Fruit fly (Drosophila melanogaster) whole organism, embryonic: ENCODE data around the gene TbCMF46.

Experiments used
- Awh ChIP-seq: fragments of 200-800 bp; sonication (Bioruptor generic); IDR thresholded peaks from 2 replicates; pipeline ENCODE4, ENCODE4 v1.3.6; 2022; ENCODE audit warnings: missing biosample characterization, missing genetic modification characterization
- C15 ChIP-seq: fragments of 200-800 bp; sonication (Bioruptor generic); IDR thresholded peaks from 3 replicates; pipeline ENCODE4 v1.3.6; 2022; ENCODE audit warnings: missing biosample characterization, missing genetic modification characterization
- CG12104 ChIP-seq: fragments of 200-800 bp; sonication (Bioruptor generic); optimal IDR thresholded peaks from 3 replicates; lab custom pipeline; 2016; ENCODE audit warnings: missing biosample characterization, missing genetic modification characterization
- CG13624 ChIP-seq: fragments of 200-800 bp; sonication (Bioruptor generic); optimal IDR thresholded peaks from 2 replicates; lab custom pipeline; 2016; ENCODE audit warnings: missing biosample characterization, missing genetic modification characterization
- CG1529 ChIP-seq: fragments of 200-800 bp; sonication (Bioruptor generic); optimal IDR thresholded peaks from 3 replicates; lab custom pipeline; 2018; ENCODE audit warnings: missing biosample characterization, missing genetic modification characterization
- CG15479 ChIP-seq: fragments of 200-800 bp; sonication (Bioruptor generic); optimal IDR thresholded peaks from 3 replicates; lab custom pipeline; 2019; ENCODE audit warnings: missing biosample characterization, mild to moderate bottlenecking, missing genetic modification characterization, moderate library complexity
- CG15514 ChIP-seq: fragments of 200-800 bp; sonication (Bioruptor generic); optimal IDR thresholded peaks from 3 replicates; lab custom pipeline; 2017; ENCODE audit warnings: missing biosample characterization, missing genetic modification characterization, mild to moderate bottlenecking, moderate library complexity, missing genetic modification reagents
- CG17359 ChIP-seq: fragments of 200-800 bp; sonication (Bioruptor generic); optimal IDR thresholded peaks from 3 replicates; lab custom pipeline; 2018; ENCODE audit warnings: missing biosample characterization, mild to moderate bottlenecking, missing genetic modification characterization, moderate library complexity
- CG17802 ChIP-seq: fragments of 200-800 bp; sonication (Bioruptor generic); optimal IDR thresholded peaks from 2 replicates; lab custom pipeline; 2018; ENCODE audit warnings: missing biosample characterization, mild to moderate bottlenecking, missing genetic modification characterization, moderate library complexity
- CG17912 ChIP-seq: fragments of 200-800 bp; sonication (Bioruptor generic); optimal IDR thresholded peaks from 2 replicates; lab custom pipeline; 2018; ENCODE audit warnings: missing biosample characterization, mild to moderate bottlenecking, missing genetic modification characterization
- CG2712 ChIP-seq: fragments of 200-800 bp; optimal IDR thresholded peaks from 3 replicates; lab custom pipeline; 2019; ENCODE audit warnings: missing biosample characterization, mild to moderate bottlenecking, missing genetic modification characterization, moderate library complexity
- CG32767 ChIP-seq: fragments of 200-800 bp; sonication (Bioruptor generic); IDR thresholded peaks from 2 replicates; pipeline ENCODE4 v1.3.6; 2022; ENCODE audit warnings: missing biosample characterization, missing genetic modification characterization
- CG33213 ChIP-seq: fragments of 200-800 bp; sonication (Bioruptor generic); optimal IDR thresholded peaks from 3 replicates; lab custom pipeline; 2016; ENCODE audit warnings: missing biosample characterization, missing genetic modification characterization
- CG43689 ChIP-seq: fragments of 200-800 bp; sonication (Bioruptor generic); IDR thresholded peaks from 2 replicates; pipeline ENCODE4 v1.3.6; 2022; ENCODE audit warnings: missing biosample characterization, missing genetic modification characterization
- CG7372 ChIP-seq: fragments of 200-800 bp; sonication (Bioruptor generic); IDR thresholded peaks from 2 replicates; pipeline ENCODE4 v1.3.6; 2022; ENCODE audit warnings: missing biosample characterization, missing genetic modification characterization
- CG9797 ChIP-seq: fragments of 200-800 bp; sonication (Bioruptor generic); optimal IDR thresholded peaks from 3 replicates; lab custom pipeline; 2018; ENCODE audit warnings: missing biosample characterization, mild to moderate bottlenecking, missing genetic modification characterization
- CkIIα-i1 ChIP-seq: fragments of 200-800 bp; sonication (Bioruptor generic); IDR thresholded peaks from 2 replicates; pipeline ENCODE4 v1.3.6; 2022; ENCODE audit warnings: missing biosample characterization, missing genetic modification characterization
- D ChIP-seq, 2 experiments: fragments of 200-800 bp in 1 of 2; fragments of >200 bp in 1 of 2; sonication (Bioruptor generic) in 1 of 2; optimal IDR thresholded peaks; 2 replicates in 1 of 2; 3 replicates in 1 of 2; lab custom pipeline; 2017; ENCODE audit warnings: mild to moderate bottlenecking in 1 of 2, missing biosample characterization in 1 of 2, missing genetic modification characterization in 1 of 2, missing genetic modification reagents in 1 of 2
- Dfd ChIP-seq, 2 experiments: fragments of >200 bp; optimal IDR thresholded peaks; 2 replicates each; lab custom pipeline; 2017; ENCODE audit warnings: missing biosample characterization in 2 of 2, missing genetic modification characterization in 2 of 2
- Ets97D ChIP-seq: fragments of 200-800 bp; sonication (Bioruptor generic); optimal IDR thresholded peaks from 3 replicates; lab custom pipeline; 2016; ENCODE audit warnings: missing biosample characterization, missing genetic modification characterization
- Gsc ChIP-seq: fragments of 200-800 bp; sonication (Bioruptor generic); IDR thresholded peaks from 2 replicates; pipeline ENCODE4 v1.3.6; 2022; ENCODE audit warnings: missing biosample characterization, missing genetic modification characterization
- HLHmδ ChIP-seq: fragments of 200-800 bp; sonication (Bioruptor generic); optimal IDR thresholded peaks from 2 replicates; lab custom pipeline; 2018; ENCODE audit warnings: missing biosample characterization, mild to moderate bottlenecking, missing genetic modification characterization, moderate library complexity
- Hsf ChIP-seq: fragments of 200-800 bp; sonication (Bioruptor generic); optimal IDR thresholded peaks from 3 replicates; lab custom pipeline; 2016; ENCODE audit warnings: missing biosample characterization, missing genetic modification characterization
- MBD-R2 ChIP-seq: fragments of 200-800 bp; sonication (Bioruptor generic); IDR thresholded peaks from 2 replicates; pipeline ENCODE4 v1.3.6; 2022; ENCODE audit warnings: missing biosample characterization, missing genetic modification characterization
- Max ChIP-seq: fragments of 200-800 bp; sonication (Bioruptor generic); optimal IDR thresholded peaks from 2 replicates; lab custom pipeline; 2016; ENCODE audit warnings: missing biosample characterization, mild to moderate bottlenecking, missing genetic modification characterization
- Meics ChIP-seq: fragments of 200-800 bp; sonication (Bioruptor generic); optimal IDR thresholded peaks from 2 replicates; lab custom pipeline; 2017; ENCODE audit warnings: missing biosample characterization, mild to moderate bottlenecking, missing genetic modification characterization
- Six4 ChIP-seq: fragments of 200-800 bp; sonication (Bioruptor generic); optimal IDR thresholded peaks from 2 replicates; lab custom pipeline; 2016; ENCODE audit warnings: missing biosample characterization, missing genetic modification characterization
- Stat92E ChIP-seq, 3 experiments: fragments of >200 bp in 2 of 3; fragments of 200-800 bp in 1 of 3; sonication (Bioruptor generic) in 1 of 3; optimal IDR thresholded peaks; 2 replicates each; lab custom pipeline; 2017 to 2019; ENCODE audit warnings: missing biosample characterization in 3 of 3, missing genetic modification characterization in 3 of 3, mild to moderate bottlenecking in 1 of 3, moderate library complexity in 1 of 3
- Xrp1 ChIP-seq: fragments of 200-800 bp; sonication (Bioruptor generic); IDR thresholded peaks from 2 replicates; pipeline ENCODE4 v1.3.6; 2022; ENCODE audit warnings: missing biosample characterization, missing genetic modification characterization
- bab2 ChIP-seq: fragments of 200-800 bp; sonication (Bioruptor generic); optimal IDR thresholded peaks from 2 replicates; lab custom pipeline; 2016; ENCODE audit warnings: missing biosample characterization, missing genetic modification characterization
- bigmax ChIP-seq: fragments of 200-800 bp; sonication (Bioruptor generic); optimal IDR thresholded peaks from 2 replicates; lab custom pipeline; 2018; ENCODE audit warnings: missing biosample characterization, mild to moderate bottlenecking, missing genetic modification characterization
- chinmo ChIP-seq: fragments of 200-800 bp; sonication (Bioruptor generic); IDR thresholded peaks from 4 replicates; pipeline ENCODE4 v1.3.6; 2022; ENCODE audit warnings: missing biosample characterization, missing genetic modification characterization; ENCODE audit not compliant: partially characterized antibody
- chm ChIP-seq: fragments of 200-800 bp; sonication (Bioruptor generic); IDR thresholded peaks from 2 replicates; pipeline ENCODE4 v1.3.6; 2022; ENCODE audit warnings: missing biosample characterization, missing genetic modification characterization
- cwo ChIP-seq: fragments of 200-800 bp; sonication (Bioruptor generic); optimal IDR thresholded peaks from 3 replicates; lab custom pipeline; 2017; ENCODE audit warnings: missing biosample characterization, missing genetic modification characterization, mild to moderate bottlenecking, moderate library complexity, missing genetic modification reagents
- dm ChIP-seq: fragments of 200-800 bp; sonication (Bioruptor generic); optimal IDR thresholded peaks from 3 replicates; lab custom pipeline; 2016; ENCODE audit warnings: missing biosample characterization, missing genetic modification characterization
- gce ChIP-seq: fragments of 200-800 bp; sonication (Bioruptor generic); IDR thresholded peaks from 3 replicates; pipeline ENCODE4 v1.3.6; 2022; ENCODE audit warnings: missing biosample characterization, missing genetic modification characterization
- gro ChIP-seq: fragments of 200-800 bp; sonication (Bioruptor generic); optimal IDR thresholded peaks from 2 replicates; lab custom pipeline; 2016; ENCODE audit warnings: missing biosample characterization, missing genetic modification characterization
- ham ChIP-seq: fragments of 200-800 bp; sonication (Bioruptor generic); IDR thresholded peaks from 2 replicates; pipeline ENCODE4 v1.3.6; 2022; ENCODE audit warnings: missing biosample characterization, missing genetic modification characterization
- hth ChIP-seq: fragments of >200 bp; optimal IDR thresholded peaks from 2 replicates; lab custom pipeline; 2017; ENCODE audit warnings: inconsistent platforms
- lab ChIP-seq: fragments of 200-800 bp; sonication (Bioruptor generic); optimal IDR thresholded peaks from 3 replicates; lab custom pipeline; 2017; ENCODE audit warnings: missing biosample characterization, missing genetic modification characterization, mild to moderate bottlenecking, moderate library complexity, missing genetic modification reagents
- lov ChIP-seq, 2 experiments: fragments of 200-800 bp in 1 of 2; fragments of >200 bp in 1 of 2; sonication (Bioruptor generic) in 1 of 2; IDR thresholded peaks in 1 of 2; optimal IDR thresholded peaks in 1 of 2; 2 replicates in 1 of 2; 3 replicates in 1 of 2; pipeline versions ENCODE4 v1.3.6 to Lab custom; 2017 to 2022; ENCODE audit warnings: missing biosample characterization in 1 of 2, missing genetic modification characterization in 1 of 2
- pho ChIP-seq: fragments of 200-800 bp; sonication (Bioruptor generic); optimal IDR thresholded peaks from 2 replicates; lab custom pipeline; 2016; ENCODE audit warnings: missing biosample characterization, missing genetic modification characterization
- sens ChIP-seq: fragments of 200-800 bp; sonication (Bioruptor generic); peaks from one replicate; lab custom pipeline; 2016; ENCODE audit warnings: missing biosample characterization, missing genetic modification characterization
- slbo ChIP-seq: fragments of 200-800 bp; sonication (Bioruptor generic); IDR thresholded peaks from 2 replicates; pipeline ENCODE4 v1.3.6; 2022; ENCODE audit warnings: missing biosample characterization, missing genetic modification characterization
- sob ChIP-seq: fragments of 200-800 bp; sonication (Bioruptor generic); IDR thresholded peaks from 2 replicates; pipeline ENCODE4 v1.3.6; 2022; ENCODE audit warnings: missing biosample characterization, missing genetic modification characterization
- ssp ChIP-seq: fragments of 200-800 bp; sonication (Bioruptor generic); IDR thresholded peaks from 2 replicates; pipeline ENCODE4 v1.3.6; 2022; ENCODE audit warnings: missing biosample characterization, missing genetic modification characterization
- tgo ChIP-seq: fragments of 200-800 bp; sonication (Bioruptor generic); IDR thresholded peaks from 3 replicates; pipeline ENCODE4 v1.3.6; 2022; ENCODE audit warnings: missing biosample characterization, missing genetic modification characterization
- tin ChIP-seq: fragments of 200-800 bp; sonication (Bioruptor generic); optimal IDR thresholded peaks from 3 replicates; lab custom pipeline; 2016; ENCODE audit warnings: missing biosample characterization, missing genetic modification characterization
- trem ChIP-seq: fragments of 200-800 bp; optimal IDR thresholded peaks from 3 replicates; lab custom pipeline; 2019; ENCODE audit warnings: missing biosample characterization, mild to moderate bottlenecking, missing genetic modification characterization, moderate library complexity
- zen2 ChIP-seq: fragments of 200-800 bp; sonication (Bioruptor generic); IDR thresholded peaks from 3 replicates; pipeline ENCODE4 v1.3.6; 2022; ENCODE audit warnings: missing biosample characterization, missing genetic modification characterization; ENCODE audit not compliant: partially characterized antibody

Gene TbCMF46

dm6 chr2L:9938631-9939256 lies 14.1 kb upstream of the TbCMF46 start, which contains the start of the genes Datp and CG4619 (continued):
- TF ChIP-seq Six4 (GFP tag; lab: Kevin White, UChicago), result no peak
- peak; percentile 46 for TF ChIP-seq Max (GFP tag; lab: Kevin White, UChicago)
- no peak for TF ChIP-seq HLHmδ
- TF ChIP-seq CG1529 (GFP tag; lab: Kevin White, UChicago), result no peak
- no peak for TF ChIP-seq gce (GFP tag; lab: Robert Waterston, UW)
- peak; percentile 56 for TF ChIP-seq CG17912 (GFP tag; lab: Kevin White, UChicago)
- TF ChIP-seq pho (GFP tag; lab: Kevin White, UChicago), result peak; percentile 38
- TF ChIP-seq dm (GFP tag; lab: Kevin White, UChicago), result peak; percentile 89
- TF ChIP-seq Awh, result no peak
- peak; percentile 87 for TF ChIP-seq sob (GFP tag; lab: Robert Waterston, UW)
- TF ChIP-seq Gsc (GFP tag; lab: Robert Waterston, UW), result no peak
- no peak for TF ChIP-seq Stat92E (GFP tag; optimal IDR thresholded peaks at IDR 0.05; lab: Kevin White, UChicago)
- no peak for TF ChIP-seq CG7372 (GFP tag; lab: Robert Waterston, UW)
- TF ChIP-seq CG17802, result no peak
- no peak for TF ChIP-seq C15 (GFP tag; lab: Robert Waterston, UW)
- no peak for TF ChIP-seq CG17359 (tag; lab: Kevin White, UChicago)
- no peak for TF ChIP-seq lov (optimal IDR thresholded peaks at IDR 0.05; lab: Kevin White, UChicago)
- peak; percentile 72; the same call in 1 of the 3 replicates for TF ChIP-seq lov (GFP tag; IDR thresholded peaks at IDR 0.05; lab: Robert Waterston, UW)
- peak; percentile 5 for TF ChIP-seq bab2 (GFP tag; lab: Kevin White, UChicago)
- TF ChIP-seq Xrp1 (GFP tag; lab: Robert Waterston, UW), result peak; percentile 31; the same call in 1 of the 2 replicates
- TF ChIP-seq CG32767 (GFP tag; lab: Robert Waterston, UW), result no peak
- TF ChIP-seq CG13624 (GFP tag; lab: Kevin White, UChicago), result peak; percentile 32
- peak; percentile 76 for TF ChIP-seq sens (GFP tag; lab: Kevin White, UChicago)
- TF ChIP-seq CG43689, result no peak
- no peak for TF ChIP-seq hth (lab: Kevin White, UChicago)
- TF ChIP-seq bigmax (GFP tag; lab: Kevin White, UChicago), result no peak
- TF ChIP-seq chinmo, result no peak
- TF ChIP-seq CG33213 (GFP tag; lab: Kevin White, UChicago), result peak; percentile 64
- no peak for TF ChIP-seq cwo (GFP tag; lab: Kevin White, UChicago)
- no peak for TF ChIP-seq CkIIα-i1 (GFP tag; lab: Robert Waterston, UW)
- TF ChIP-seq ham (GFP tag; lab: Robert Waterston, UW), result no peak
- no peak for TF ChIP-seq D (optimal IDR thresholded peaks at IDR 0.05; lab: Kevin White, UChicago)
- no peak for TF ChIP-seq D (GFP tag; optimal IDR thresholded peaks at IDR 0.05; lab: Kevin White, UChicago)
- no peak for TF ChIP-seq chm (GFP tag; lab: Robert Waterston, UW)

dm6 chr2L:9937908-9938307 lies 13.2 kb upstream of the TbCMF46 start, which contains the start of gene Arglu1:
Arglu1 (minus strand) TSS chr2L:9938134.
- TF ChIP-seq Dfd (GFP tag; optimal IDR thresholded peaks at IDR 0.05; lab: Kevin White, UChicago), result no peak
- TF ChIP-seq MBD-R2, result peak; percentile 88
- TF ChIP-seq CG15514, result peak; percentile 78
- no peak for TF ChIP-seq Six4 (GFP tag; lab: Kevin White, UChicago)
- TF ChIP-seq zen2 (GFP tag; lab: Robert Waterston, UW), result 0 out of 3 replicates have a peak, but pooled peaks have one; percentile 23
- peak; percentile 28 for TF ChIP-seq CG2712 (tag; lab: Kevin White, UChicago)
- TF ChIP-seq Ets97D (GFP tag; lab: Kevin White, UChicago), result peak; percentile 37
- 0 out of 2 replicates have a peak, but pooled peaks have one; percentile 18 for TF ChIP-seq ssp (GFP tag; lab: Robert Waterston, UW)
- TF ChIP-seq tgo (GFP tag; lab: Robert Waterston, UW), result peak; percentile 28; the same call in 1 of the 3 replicates
- TF ChIP-seq trem (tag; lab: Kevin White, UChicago), result peak; percentile 8
- TF ChIP-seq CG13624 (GFP tag; lab: Kevin White, UChicago), result peak; percentile 26
- TF ChIP-seq CG9797 (GFP tag; lab: Kevin White, UChicago), result peak; percentile 66
- TF ChIP-seq gro, result peak; percentile 20
- no peak for TF ChIP-seq Hsf (GFP tag; lab: Kevin White, UChicago)
- TF ChIP-seq tin (GFP tag; lab: Kevin White, UChicago), result peak; percentile 22
- TF ChIP-seq lab, result peak; percentile 33
- no peak for TF ChIP-seq CG15479 (GFP tag; lab: Kevin White, UChicago)
- TF ChIP-seq slbo, result peak; percentile 36; the same call in 1 of the 2 replicates
- TF ChIP-seq CG12104 (GFP tag; lab: Kevin White, UChicago), result no peak
- TF ChIP-seq Meics (GFP tag; lab: Kevin White, UChicago), result peak; percentile 13
